Fruit fly (Drosophila melanogaster): Measurements from ENCODE around the gene CG9555.
A peak's percentile ranks its signal among the peaks of the same experiment; 100 is the strongest.

The CG9555 gene

DNA sequence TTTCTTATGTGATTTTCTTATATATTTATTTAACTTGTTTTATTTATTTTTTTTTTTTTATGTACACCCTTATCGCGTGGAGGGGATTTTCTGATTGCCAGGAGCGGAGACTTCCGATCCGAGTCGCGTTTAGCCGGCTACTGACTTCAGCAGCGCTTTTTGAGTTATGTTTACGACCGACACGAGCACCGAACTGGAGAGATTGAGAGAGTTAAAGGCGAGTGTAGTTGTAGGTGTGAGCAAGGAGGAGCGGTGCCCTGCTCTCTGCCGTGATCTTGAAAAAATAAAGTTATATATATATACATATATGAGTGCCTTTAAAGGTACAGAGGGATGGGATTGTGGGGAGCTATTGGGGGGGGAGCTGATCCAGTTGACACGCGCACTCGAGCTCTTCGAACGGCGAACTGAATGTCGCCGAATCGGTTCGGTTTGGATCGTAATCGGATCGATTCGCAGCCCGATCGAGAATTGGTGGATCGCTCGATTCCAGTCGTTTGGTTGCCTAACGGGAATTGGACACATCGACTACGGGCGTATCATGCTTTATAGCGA, 2.4 kb upstream of the CG9555 start, which contains the start of gene rost (continued):
- TF ChIP-seq CG2199 (GFP tag; IDR thresholded peaks at IDR 0.05) (0 out of 3 replicates have a peak, but pooled peaks have one; percentile 22), Lpt (GFP tag; optimal IDR thresholded peaks at IDR 0.05) (no peak), zfh1 (GFP tag; IDR thresholded peaks at IDR 0.05) (no peak), Trl (optimal IDR thresholded peaks at IDR 0.05) (peak; percentile 11 to 57), Trl (GFP tag; optimal IDR thresholded peaks at IDR 0.05) (no peak), Hey (tag; optimal IDR thresholded peaks at IDR 0.05) (peak; percentile 82), ind (GFP tag; optimal IDR thresholded peaks at IDR 0.05) (no peak), CG13894 (tag; optimal IDR thresholded peaks at IDR 0.05) (peak; percentile 46), CG16815 (GFP tag; optimal IDR thresholded peaks at IDR 0.05) (no peak), CG4730 (GFP tag; IDR thresholded peaks at IDR 0.05) (no peak), toy (GFP tag; IDR thresholded peaks at IDR 0.05) (no peak), Pdp1 (GFP tag; optimal IDR thresholded peaks at IDR 0.05) (peak in 1 of 2 experiments; percentile 69), CoRest (tag; optimal IDR thresholded peaks at IDR 0.05) (no peak), cwo (GFP tag; optimal IDR thresholded peaks at IDR 0.05) (peak; percentile 40), corto (GFP tag; optimal IDR thresholded peaks at IDR 0.05) (peak; percentile 51), da (GFP tag; optimal IDR thresholded peaks at IDR 0.05) (no peak), fd96Cb (tag; optimal IDR thresholded peaks at IDR 0.05) (no peak), Gsc (GFP tag; IDR thresholded peaks at IDR 0.05) (no peak), CG10543 (GFP tag; optimal IDR thresholded peaks at IDR 0.05) (peak; percentile 75), tll (GFP tag; optimal IDR thresholded peaks at IDR 0.05) (no peak), MBD-R2 (GFP tag; IDR thresholded peaks at IDR 0.05) (0 out of 2 replicates have a peak, but pooled peaks have one; percentile 7), CG12769 (tag; optimal IDR thresholded peaks at IDR 0.05) (peak; percentile 94), HmgZ (tag; optimal IDR thresholded peaks at IDR 0.05) (peak; percentile 44), lbe (GFP tag; optimal IDR thresholded peaks at IDR 0.05) (peak; percentile 54), sug (tag; optimal IDR thresholded peaks at IDR 0.05) (peak; percentile 86), Hmx (GFP tag; optimal IDR thresholded peaks at IDR 0.05) (no peak), ara (GFP tag; IDR thresholded peaks at IDR 0.05) (no peak), lmd (GFP tag; IDR thresholded peaks at IDR 0.05) (no peak), CG9609 (GFP tag; optimal IDR thresholded peaks at IDR 0.05) (no peak)

- TF ChIP-seq CG4854 (GFP tag; optimal IDR thresholded peaks at IDR 0.05) (no peak), CG34376 (GFP tag; optimal IDR thresholded peaks at IDR 0.05) (peak; percentile 56), CG5953 (GFP tag; IDR thresholded peaks at IDR 0.05) (no peak), MESR4 (GFP tag; optimal IDR thresholded peaks at IDR 0.05) (no peak), az2 (GFP tag; optimal IDR thresholded peaks at IDR 0.05) (no peak), mirr (GFP tag; optimal IDR thresholded peaks at IDR 0.05) (peak; percentile 24), CG14050 (GFP tag; IDR thresholded peaks at IDR 0.05) (no peak), kni (GFP tag; optimal IDR thresholded peaks at IDR 0.05) (no peak), CG13775 (GFP tag; optimal IDR thresholded peaks at IDR 0.05) (no peak), klu (GFP tag; IDR thresholded peaks at IDR 0.05) (no peak), CG18011 (GFP tag; optimal IDR thresholded peaks at IDR 0.05) (no peak), CG17612 (GFP tag; IDR thresholded peaks at IDR 0.05) (no peak), sisA (GFP tag; IDR thresholded peaks at IDR 0.05) (no peak), B-H2 (GFP tag; optimal IDR thresholded peaks at IDR 0.05) (no peak), CG30020 (tag; optimal IDR thresholded peaks at IDR 0.05) (no peak), Blimp-1 (GFP tag; optimal IDR thresholded peaks at IDR 0.05) (no peak), Hsf (GFP tag; optimal IDR thresholded peaks at IDR 0.05) (no peak), CG10267 (tag; optimal IDR thresholded peaks at IDR 0.05) (no peak), grn (GFP tag; optimal IDR thresholded peaks at IDR 0.05) (peak; percentile 89), CG1603 (tag; optimal IDR thresholded peaks at IDR 0.05) (no peak), Xbp1 (GFP tag; optimal IDR thresholded peaks at IDR 0.05) (no peak)
These were observed 2.3 kb downstream of the CG9555 start, which contains the start of gene CG17906 for dm6 chr2L:8993650-8994441. CG17906 (plus strand) TSS chr2L:8994391.

Measured in whole organism, embryonic.